Fruit fly (Drosophila melanogaster): ENCODE results near the gene CG33764.

Gene CG33764

DNA sequence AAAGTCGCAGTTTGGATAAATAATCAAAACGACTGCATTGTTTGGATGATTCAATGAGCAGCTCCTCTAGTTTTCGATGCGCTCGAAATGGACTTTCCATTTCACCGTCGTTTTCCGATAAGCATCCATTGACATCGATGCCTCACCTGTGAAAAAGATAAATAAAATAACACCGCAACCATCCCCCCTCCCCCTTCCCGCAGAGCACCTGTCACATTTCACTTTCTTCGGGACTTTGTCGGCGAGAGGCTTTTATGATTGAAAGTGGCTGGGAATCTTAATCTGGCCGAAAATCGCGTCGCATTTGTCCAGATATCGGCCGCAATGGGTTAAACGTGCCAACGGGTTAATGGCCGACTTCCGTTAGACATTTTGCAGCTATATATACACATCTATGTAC lies 1.9 kb upstream of the CG33764 start:
- TF ChIP-seq Pif1A (GFP tag; optimal IDR thresholded peaks at IDR 0.05) (no peak), Pif1B (GFP tag; optimal IDR thresholded peaks at IDR 0.05) (no peak), EcR (GFP tag; optimal IDR thresholded peaks at IDR 0.05) (no peak), CG13204 (GFP tag; optimal IDR thresholded peaks at IDR 0.05) (no peak), CG10348 (GFP tag; IDR thresholded peaks at IDR 0.05) (no peak), CG9948 (tag; optimal IDR thresholded peaks at IDR 0.05) (no peak)

DNA sequence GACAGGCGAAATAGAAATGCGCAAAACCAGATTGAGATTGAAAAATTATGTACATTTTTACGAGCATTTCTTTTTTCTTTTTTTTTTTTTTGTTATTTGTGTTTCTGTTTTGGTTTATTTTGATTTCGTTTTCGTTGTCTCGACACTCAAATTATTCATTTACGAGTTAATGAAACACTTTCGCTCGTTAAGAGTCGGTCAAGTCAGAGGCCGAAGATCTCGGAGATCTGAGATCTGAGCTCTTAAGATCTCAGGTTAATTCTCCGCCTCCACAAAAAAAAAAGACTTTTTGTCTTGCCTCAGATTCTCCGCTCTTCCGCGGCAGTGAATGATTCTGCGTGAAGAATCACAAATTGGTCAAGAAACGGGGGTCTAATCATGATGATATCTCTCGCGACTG lies 1.5 kb downstream of the CG33764 start:
- TF ChIP-seq CG17806 (tag; optimal IDR thresholded peaks at IDR 0.05) = no peak
- no peak for TF ChIP-seq Pif1B (GFP tag; optimal IDR thresholded peaks at IDR 0.05)
- no peak for TF ChIP-seq rn (GFP tag; IDR thresholded peaks at IDR 0.05)
- no peak for TF ChIP-seq Snoo (tag; optimal IDR thresholded peaks at IDR 0.05)
- no peak for TF ChIP-seq CG9948 (tag; optimal IDR thresholded peaks at IDR 0.05)

DNA sequence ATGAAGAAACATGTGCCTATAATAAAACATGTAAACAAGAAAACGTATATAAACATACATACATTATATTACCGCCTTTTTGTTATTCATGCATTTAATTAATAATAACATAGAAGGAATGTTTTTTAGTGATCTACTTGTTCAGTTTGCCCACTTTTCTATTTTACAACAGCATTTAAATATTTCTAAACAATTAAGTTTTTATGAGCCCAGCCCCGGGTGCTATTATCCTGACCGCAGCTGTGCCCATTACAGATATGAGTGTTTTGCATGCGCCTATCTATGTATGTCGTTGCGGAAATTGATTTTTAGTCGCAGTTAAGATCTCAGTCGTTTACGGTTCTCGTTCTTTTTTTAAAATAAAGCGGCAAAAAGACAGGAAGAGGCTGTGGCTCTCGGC lies 2.3 kb downstream of the CG33764 start:
- TF ChIP-seq Snoo (tag; optimal IDR thresholded peaks at IDR 0.05) (no peak), CG8159 (tag; optimal IDR thresholded peaks at IDR 0.05) (no peak), CG9948 (tag; optimal IDR thresholded peaks at IDR 0.05) (no peak), CG14655 (GFP tag; optimal IDR thresholded peaks at IDR 0.05) (no peak), CG32121 (GFP tag; IDR thresholded peaks at IDR 0.05) (no peak)

dm6 chr3L:4263502-4263901 lies 3.8 kb downstream of the CG33764 start, which contains the start of gene CG1273:
TSS of gene CG1273 (plus strand) at chr3L:4263719.
- no peak for TF ChIP-seq CG14655 (GFP tag; optimal IDR thresholded peaks at IDR 0.05)
- no peak for TF ChIP-seq CG15710 (tag; optimal IDR thresholded peaks at IDR 0.05)
- TF ChIP-seq CG8301 (tag; optimal IDR thresholded peaks at IDR 0.05) = no peak
- TF ChIP-seq CG13204 (GFP tag; optimal IDR thresholded peaks at IDR 0.05) = no peak
- no peak for TF ChIP-seq D1 (tag; optimal IDR thresholded peaks at IDR 0.05)
- TF ChIP-seq EcR (GFP tag; optimal IDR thresholded peaks at IDR 0.05) = no peak

- no peak for TF ChIP-seq fd96Ca (GFP tag; IDR thresholded peaks at IDR 0.05)
- TF ChIP-seq D1 (tag; optimal IDR thresholded peaks at IDR 0.05) = no peak
- TF ChIP-seq rn (GFP tag; IDR thresholded peaks at IDR 0.05) = no peak
- no peak for TF ChIP-seq EcR (GFP tag; optimal IDR thresholded peaks at IDR 0.05)
- TF ChIP-seq gl (tag; optimal IDR thresholded peaks at IDR 0.05) = no peak
- no peak for TF ChIP-seq Snoo (tag; optimal IDR thresholded peaks at IDR 0.05)
- TF ChIP-seq CG14655 (GFP tag; optimal IDR thresholded peaks at IDR 0.05) = no peak
Measured at dm6 chr3L:4262384-4262783, 4.9 kb downstream of the CG33764 start, which contains the start of the genes CG11586 and VhaM9.7-a. TSS of gene CG11586 (minus strand) at chr3L:4262470. TSS of gene VhaM9.7-a (plus strand) at chr3L:4262705.

DNA sequence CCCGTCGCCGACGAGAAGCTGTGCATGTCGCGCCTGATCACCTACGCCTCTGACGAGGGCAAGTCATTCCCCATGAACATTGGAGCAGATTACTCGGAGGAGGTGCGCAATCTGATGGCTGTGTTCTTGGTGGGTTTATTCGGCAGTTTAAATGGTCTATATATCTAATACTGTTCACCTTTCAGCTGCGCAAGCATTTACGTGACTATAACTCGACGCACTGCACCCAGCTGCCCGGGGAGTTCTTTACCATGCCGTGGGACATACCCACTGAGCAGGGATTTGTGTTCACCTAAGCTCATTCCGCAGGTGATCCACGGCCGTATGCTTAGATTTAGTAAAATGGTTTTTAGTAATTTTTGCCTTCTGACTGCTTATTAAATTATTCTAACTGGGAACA lies 6.1 kb downstream of the CG33764 start:
- TF ChIP-seq CG9948 (tag; optimal IDR thresholded peaks at IDR 0.05) (no peak), CG4496 (GFP tag; IDR thresholded peaks at IDR 0.05) (no peak)

dm6 chr3L:4259102-4259558 lies 8.2 kb downstream of the CG33764 start, which contains the start of the genes CG15011 and CG1309:
TSS of gene CG15011 (minus strand) at chr3L:4259152.
TSS of gene CG1309 (plus strand) at chr3L:4259430.
- TF ChIP-seq CG8159 (tag; optimal IDR thresholded peaks at IDR 0.05) = peak; percentile 80
- TF ChIP-seq CG15710 (tag; optimal IDR thresholded peaks at IDR 0.05) = peak; percentile 77
- no peak for TF ChIP-seq Pif1A (GFP tag; optimal IDR thresholded peaks at IDR 0.05)
- TF ChIP-seq Pif1B (GFP tag; optimal IDR thresholded peaks at IDR 0.05) = no peak
- peak; percentile 63 for TF ChIP-seq CG8301 (tag; optimal IDR thresholded peaks at IDR 0.05)
- peak; percentile 31 for TF ChIP-seq gl (tag; optimal IDR thresholded peaks at IDR 0.05)
- no peak for TF ChIP-seq D1 (tag; optimal IDR thresholded peaks at IDR 0.05)
- peak; percentile 69 for TF ChIP-seq CG9948 (tag; optimal IDR thresholded peaks at IDR 0.05)
- TF ChIP-seq CG4496 (GFP tag; IDR thresholded peaks at IDR 0.05) = peak; percentile 82
- TF ChIP-seq CG34367 (tag; optimal IDR thresholded peaks at IDR 0.05) = peak; percentile 61
- TF ChIP-seq EcR (GFP tag; optimal IDR thresholded peaks at IDR 0.05) = peak; percentile 34
- TF ChIP-seq CG17806 (tag; optimal IDR thresholded peaks at IDR 0.05) = peak; percentile 70
- TF ChIP-seq rn (GFP tag; IDR thresholded peaks at IDR 0.05) = no peak
- no peak for TF ChIP-seq fd96Ca (GFP tag; IDR thresholded peaks at IDR 0.05)
- TF ChIP-seq CG32121 (GFP tag; IDR thresholded peaks at IDR 0.05) = peak; percentile 66
- TF ChIP-seq Snoo (tag; optimal IDR thresholded peaks at IDR 0.05) = peak; percentile 68
- TF ChIP-seq Ets98B (GFP tag; IDR thresholded peaks at IDR 0.05) = peak; percentile 47; the same call in 1 of the 2 replicates

- TF ChIP-seq Snoo (tag; optimal IDR thresholded peaks at IDR 0.05) = peak; percentile 37
- peak; percentile 20 for TF ChIP-seq CG17806 (tag; optimal IDR thresholded peaks at IDR 0.05)
- TF ChIP-seq CG9948 (tag; optimal IDR thresholded peaks at IDR 0.05) = peak; percentile 6
- TF ChIP-seq CG4496 (GFP tag; IDR thresholded peaks at IDR 0.05) = peak; percentile 20; the same call in 2 of the 3 replicates
- TF ChIP-seq D1 (tag; optimal IDR thresholded peaks at IDR 0.05) = no peak
- TF ChIP-seq CG8159 (tag; optimal IDR thresholded peaks at IDR 0.05) = peak; percentile 39
- TF ChIP-seq CG14655 (GFP tag; optimal IDR thresholded peaks at IDR 0.05) = no peak
- no peak for TF ChIP-seq CG13204 (GFP tag; optimal IDR thresholded peaks at IDR 0.05)
- TF ChIP-seq Ets98B (GFP tag; IDR thresholded peaks at IDR 0.05) = 0 out of 2 replicates have a peak, but pooled peaks have one; percentile 1
- peak; percentile 44 for TF ChIP-seq CG15710 (tag; optimal IDR thresholded peaks at IDR 0.05)
Measured at dm6 chr3L:4254301-4254834, 12.9 kb downstream of the CG33764 start, which contains the start of the genes ago and CG1265. TSS of gene ago (minus strand) at chr3L:4254306. TSS of gene CG1265 (plus strand) at chr3L:4254776.
